Fruit fly (Drosophila melanogaster) whole organism, pupa: ENCODE data around the gene Remo.

Experiments used
- CG10348 ChIP-seq: fragments of 200-800 bp; sonication (Bioruptor generic); IDR thresholded peaks from 2 replicates; pipeline ENCODE4 v1.3.6; 2022; ENCODE audit warnings: missing biosample characterization, missing genetic modification characterization
- CG12605 ChIP-seq: fragments of 200-800 bp; sonication (Bioruptor generic); IDR thresholded peaks from 2 replicates; pipeline ENCODE4 v1.3.6; 2022; ENCODE audit warnings: missing biosample characterization, missing genetic modification characterization
- CG13204 ChIP-seq: fragments of 200-800 bp; sonication (Bioruptor generic); optimal IDR thresholded peaks from 2 replicates; lab custom pipeline; 2018; ENCODE audit warnings: missing biosample characterization, mild to moderate bottlenecking, missing genetic modification characterization, moderate library complexity
- CG14655 ChIP-seq: fragments of 200-800 bp; sonication (Bioruptor generic); optimal IDR thresholded peaks from 3 replicates; lab custom pipeline; 2017; ENCODE audit warnings: mild to moderate bottlenecking, missing biosample characterization, missing genetic modification reagents, missing genetic modification characterization
- CG15710 ChIP-seq: fragments of 200-800 bp; sonication (Bioruptor generic); optimal IDR thresholded peaks from 2 replicates; lab custom pipeline; 2018; ENCODE audit warnings: missing biosample characterization, mild to moderate bottlenecking, missing genetic modification characterization, moderate library complexity
- CG17806 ChIP-seq: fragments of 200-800 bp; sonication (Bioruptor generic); optimal IDR thresholded peaks from 2 replicates; lab custom pipeline; 2018; ENCODE audit warnings: missing biosample characterization, mild to moderate bottlenecking, missing genetic modification characterization, moderate library complexity
- CG32121 ChIP-seq: fragments of 200-800 bp; sonication (Bioruptor generic); IDR thresholded peaks from 2 replicates; pipeline ENCODE4 v1.3.6; 2022; ENCODE audit warnings: missing biosample characterization, missing genetic modification characterization
- CG34367 ChIP-seq: fragments of 200-800 bp; sonication (Bioruptor generic); optimal IDR thresholded peaks from 2 replicates; lab custom pipeline; 2018; ENCODE audit warnings: missing biosample characterization, mild to moderate bottlenecking, missing genetic modification characterization
- CG4496 ChIP-seq: fragments of 200-800 bp; sonication (Bioruptor generic); IDR thresholded peaks from 3 replicates; pipeline ENCODE4 v1.3.6; 2022; ENCODE audit warnings: missing biosample characterization, missing genetic modification characterization
- CG8159 ChIP-seq: fragments of 200-800 bp; sonication (Bioruptor generic); optimal IDR thresholded peaks from 3 replicates; lab custom pipeline; 2018; ENCODE audit warnings: missing biosample characterization, mild to moderate bottlenecking, missing genetic modification characterization, moderate library complexity
- CG8301 ChIP-seq: fragments of 200-800 bp; sonication (Bioruptor generic); optimal IDR thresholded peaks from 2 replicates; lab custom pipeline; 2018; ENCODE audit warnings: missing biosample characterization, mild to moderate bottlenecking, missing genetic modification characterization
- D1 ChIP-seq: fragments of 200-800 bp; sonication (Bioruptor generic); optimal IDR thresholded peaks from 2 replicates; lab custom pipeline; 2018; ENCODE audit warnings: missing biosample characterization, mild to moderate bottlenecking, missing genetic modification characterization, moderate library complexity
- EcR ChIP-seq: fragments of 200-800 bp; sonication (Bioruptor generic); optimal IDR thresholded peaks from 3 replicates; lab custom pipeline; 2019; ENCODE audit warnings: missing biosample characterization, missing genetic modification characterization, mild to moderate bottlenecking, moderate library complexity, missing genetic modification reagents
- Ets98B ChIP-seq: fragments of 200-800 bp; sonication (Bioruptor generic); IDR thresholded peaks from 2 replicates; pipeline ENCODE4 v1.3.6; 2022; ENCODE audit warnings: missing biosample characterization, missing genetic modification characterization
- Pif1A ChIP-seq: fragments of 200-800 bp; sonication (Bioruptor generic); optimal IDR thresholded peaks from 3 replicates; lab custom pipeline; 2016; ENCODE audit warnings: missing biosample characterization, missing genetic modification characterization
- Pif1B ChIP-seq: fragments of 200-800 bp; sonication (Bioruptor generic); optimal IDR thresholded peaks from 3 replicates; lab custom pipeline; 2016; ENCODE audit warnings: missing biosample characterization, missing genetic modification characterization
- Snoo ChIP-seq: fragments of 200-800 bp; sonication (Bioruptor generic); optimal IDR thresholded peaks from 3 replicates; lab custom pipeline; 2017; ENCODE audit warnings: missing biosample characterization, mild to moderate bottlenecking, missing genetic modification characterization, inconsistent platforms
- fd96Ca ChIP-seq: fragments of 200-800 bp; sonication (Bioruptor generic); IDR thresholded peaks from 3 replicates; pipeline ENCODE4 v1.3.6; 2022; ENCODE audit warnings: missing biosample characterization, missing genetic modification characterization
- gl ChIP-seq: fragments of 200-800 bp; sonication (Bioruptor generic); optimal IDR thresholded peaks from 2 replicates; lab custom pipeline; 2018; ENCODE audit warnings: missing biosample characterization, mild to moderate bottlenecking, missing genetic modification characterization
- rn ChIP-seq: fragments of 200-800 bp; sonication (Bioruptor generic); IDR thresholded peaks from 2 replicates; pipeline ENCODE4 v1.3.6; 2022; ENCODE audit warnings: missing biosample characterization, missing genetic modification characterization

The Remo gene

DNA sequence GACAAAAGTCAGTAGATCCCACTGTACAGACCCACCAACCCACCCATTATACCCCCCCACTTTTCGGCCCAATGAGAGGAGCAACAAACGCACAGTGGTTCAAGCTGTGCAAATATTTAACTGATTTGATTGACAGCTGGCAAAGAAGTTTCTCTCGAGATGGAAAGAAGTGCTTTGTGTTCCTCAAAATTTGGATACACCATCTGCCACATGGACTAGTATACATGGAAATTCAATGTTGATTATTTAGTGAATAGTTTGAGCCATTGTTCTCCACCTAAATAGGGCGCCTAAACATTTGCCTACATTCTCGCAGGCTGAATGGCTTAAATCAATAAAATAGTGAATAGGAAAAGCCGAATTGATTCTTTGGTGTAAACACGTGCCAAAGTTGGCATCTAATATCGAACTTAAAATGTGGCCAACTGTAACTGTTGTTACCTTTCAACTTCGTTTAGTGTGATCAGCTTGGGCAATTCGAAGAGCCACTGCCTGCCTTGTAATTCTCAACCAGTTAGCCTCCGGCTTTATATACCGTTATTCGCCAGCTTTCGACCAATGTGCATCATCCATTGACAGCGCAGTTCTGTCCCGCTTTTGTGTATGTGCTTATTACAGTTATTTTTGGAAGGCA is 6.5 kb upstream of the Remo start:
- TF ChIP-seq CG8301 (tag; lab: Kevin White, UChicago) (no peak), CG10348 (GFP tag; lab: Robert Waterston, UW) (no peak), CG13204 (GFP tag; lab: Kevin White, UChicago) (no peak), Pif1B (GFP tag; lab: Kevin White, UChicago) (no peak), fd96Ca (GFP tag; lab: Robert Waterston, UW) (no peak), Ets98B (GFP tag; lab: Robert Waterston, UW) (no peak), CG32121 (GFP tag; lab: Robert Waterston, UW) (no peak), CG15710 (tag; lab: Kevin White, UChicago) (no peak), EcR (GFP tag; lab: Kevin White, UChicago) (no peak), CG4496 (GFP tag; lab: Robert Waterston, UW) (no peak), Snoo (tag; lab: Kevin White, UChicago) (no peak), CG34367 (tag; lab: Kevin White, UChicago) (no peak), CG14655 (GFP tag; lab: Kevin White, UChicago) (no peak), CG17806 (tag; lab: Kevin White, UChicago) (no peak), CG12605 (GFP tag; lab: Robert Waterston, UW) (no peak), D1 (no peak), rn (GFP tag; lab: Robert Waterston, UW) (no peak)
- TF ChIP-seq, all 21 proteins: peak for 0

DNA sequence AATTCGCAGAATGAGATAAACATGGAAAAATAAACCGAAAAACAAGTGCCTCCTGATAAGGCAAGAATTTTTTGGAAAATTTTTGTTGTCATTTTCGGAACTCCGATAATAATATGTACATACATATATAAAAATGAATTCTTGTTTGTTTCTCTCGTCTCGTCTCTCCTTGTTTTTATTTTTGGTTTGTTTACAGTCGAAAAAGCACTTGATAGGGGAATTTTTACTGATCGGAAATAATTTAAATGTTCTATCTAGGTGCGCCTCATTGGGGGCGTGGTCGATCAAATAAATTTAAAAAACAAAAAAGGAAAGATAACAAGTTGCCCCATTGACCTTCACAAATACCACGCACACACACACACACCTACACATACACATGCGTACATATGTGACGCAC is 5.1 kb upstream of the Remo start:
- no peak for TF ChIP-seq Pif1A
- no peak for TF ChIP-seq gl (tag; lab: Kevin White, UChicago)
- no peak for TF ChIP-seq CG12605 (GFP tag; lab: Robert Waterston, UW)
- TF ChIP-seq fd96Ca (GFP tag; lab: Robert Waterston, UW) = no peak

DNA sequence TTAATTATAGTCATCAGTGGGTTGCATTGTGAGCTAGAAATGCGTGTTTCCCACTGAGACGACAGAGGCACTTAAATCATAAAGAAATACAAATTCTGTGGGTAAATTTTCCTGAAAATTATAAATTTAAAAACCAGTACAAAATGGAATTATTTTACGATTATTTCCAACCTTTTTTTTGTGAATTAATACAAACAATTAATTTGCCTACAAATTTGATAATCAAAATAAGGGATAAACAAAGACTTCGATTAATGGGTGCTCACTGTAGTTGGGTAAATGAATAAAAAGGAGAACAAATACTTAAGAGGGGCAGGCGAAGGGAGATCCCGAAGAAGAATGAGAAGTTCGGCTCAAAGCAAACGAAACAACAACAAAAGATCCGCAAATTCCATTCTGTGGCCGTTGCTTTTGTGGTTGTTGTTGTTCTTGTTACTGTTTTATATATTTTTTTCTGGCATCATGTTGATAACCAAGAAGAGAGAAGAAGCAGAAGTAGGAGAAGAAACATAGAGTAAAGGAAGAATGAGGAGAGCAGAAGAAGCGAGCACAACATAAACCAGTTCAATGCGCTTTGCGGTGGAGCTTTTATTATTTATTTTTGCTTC is 3.8 kb upstream of the Remo start:
- no peak for TF ChIP-seq CG8301 (tag; lab: Kevin White, UChicago)
- TF ChIP-seq Pif1B (GFP tag; lab: Kevin White, UChicago) = no peak
- TF ChIP-seq fd96Ca (GFP tag; lab: Robert Waterston, UW) = no peak
- TF ChIP-seq CG17806 (tag; lab: Kevin White, UChicago) = no peak
- TF ChIP-seq D1 = peak; percentile 3
- no peak for TF ChIP-seq CG14655 (GFP tag; lab: Kevin White, UChicago)
- no peak for TF ChIP-seq CG4496 (GFP tag; lab: Robert Waterston, UW)
- no peak for TF ChIP-seq Ets98B (GFP tag; lab: Robert Waterston, UW)
- peak; percentile 39 for TF ChIP-seq EcR (GFP tag; lab: Kevin White, UChicago)
- no peak for TF ChIP-seq Pif1A
- peak; percentile 38 for TF ChIP-seq CG15710 (tag; lab: Kevin White, UChicago)

DNA sequence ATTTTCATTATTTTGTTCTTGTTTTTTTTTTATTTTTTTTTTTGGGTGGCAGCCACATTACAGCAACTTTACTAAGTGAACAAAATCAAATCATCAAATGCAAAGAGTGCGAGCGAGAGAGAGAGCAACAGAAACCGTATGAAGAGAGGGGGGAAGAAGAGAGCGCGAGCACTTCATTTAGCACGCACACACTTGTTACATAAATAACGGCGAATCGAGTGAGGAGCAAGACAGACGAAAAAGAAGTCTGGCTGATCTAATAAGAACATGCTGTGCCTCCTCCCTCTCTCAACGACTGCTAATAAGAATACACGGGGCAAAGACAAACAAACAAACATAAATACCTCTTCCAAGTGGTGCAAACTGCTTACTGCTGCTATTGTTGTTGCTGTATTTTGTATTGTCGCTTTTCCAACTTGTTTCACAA is 3.3 kb upstream of the Remo start:
- TF ChIP-seq CG32121 (GFP tag; lab: Robert Waterston, UW) (no peak), Pif1B (GFP tag; lab: Kevin White, UChicago) (no peak), CG13204 (GFP tag; lab: Kevin White, UChicago) (no peak), rn (GFP tag; lab: Robert Waterston, UW) (no peak), gl (tag; lab: Kevin White, UChicago) (no peak), CG4496 (GFP tag; lab: Robert Waterston, UW) (0 out of 3 replicates have a peak, but pooled peaks have one; percentile 47), CG34367 (tag; lab: Kevin White, UChicago) (no peak), fd96Ca (GFP tag; lab: Robert Waterston, UW) (peak; percentile 56; the same call in 1 of the 3 replicates), CG12605 (GFP tag; lab: Robert Waterston, UW) (peak; percentile 64; the same call in 1 of the 2 replicates)
- TF ChIP-seq, all 21 proteins: peak for 3

DNA sequence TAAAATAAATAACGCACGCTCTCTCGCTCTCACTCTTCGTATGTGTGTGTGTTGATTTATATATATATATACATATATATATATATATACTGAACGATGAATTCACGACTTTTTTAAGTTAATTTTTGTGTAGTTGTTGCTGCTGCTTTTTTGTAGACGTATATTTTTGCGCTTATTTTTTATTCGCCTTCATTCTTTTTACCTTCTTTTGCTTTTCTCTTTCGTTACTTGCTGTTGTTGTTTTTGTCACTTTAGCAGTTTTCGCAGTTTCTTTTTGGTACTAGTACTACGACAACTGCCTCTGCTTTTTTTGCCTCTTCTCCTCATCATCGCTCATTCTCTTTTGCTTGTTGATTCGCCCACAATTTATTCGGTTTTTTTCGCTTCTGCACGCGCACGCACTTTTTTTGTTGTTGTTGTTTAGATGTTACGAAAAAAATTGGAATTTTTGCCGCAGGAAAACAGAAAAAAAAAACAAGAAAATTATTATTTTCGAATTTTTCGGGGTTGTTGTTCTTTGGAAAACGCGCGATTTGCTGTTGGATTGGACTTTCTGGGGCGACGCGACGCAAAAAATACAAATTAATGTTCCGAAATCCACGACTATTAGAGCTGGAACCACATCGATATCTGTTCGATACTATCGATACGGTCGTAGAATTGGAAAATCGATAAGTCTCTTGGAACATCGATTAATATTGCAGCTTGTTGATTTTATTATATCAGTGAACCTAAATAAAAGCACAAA is 2.7 kb upstream of the Remo start, which contains the start of the genes HDAC4 and CG15743:
HDAC4 (minus strand) TSS at position 632 of the 748 bp plus-strand sequence.
CG15743 (plus strand) TSS at position 707 of the 748 bp plus-strand sequence.
- no peak for TF ChIP-seq Pif1B (GFP tag; lab: Kevin White, UChicago)
- TF ChIP-seq CG12605 (GFP tag; lab: Robert Waterston, UW) = peak; percentile 48; the same call in 1 of the 2 replicates
- TF ChIP-seq Pif1A = no peak
- no peak for TF ChIP-seq CG17806 (tag; lab: Kevin White, UChicago)
- peak; percentile 10 for TF ChIP-seq CG34367 (tag; lab: Kevin White, UChicago)
- peak; percentile 15 for TF ChIP-seq CG8159 (tag; lab: Kevin White, UChicago)
- no peak for TF ChIP-seq EcR (GFP tag; lab: Kevin White, UChicago)
- no peak for TF ChIP-seq CG15710 (tag; lab: Kevin White, UChicago)
